Worm (Caenorhabditis elegans) whole organism, L4 larva: ENCODE results near the gene K08E4.3.

Experiments used
- F26F4.8 ChIP-seq: fragments of 200-800 bp; sonication (Bioruptor generic); conservative IDR thresholded peaks from 2 replicates; pipeline ENCODE4 v1.3.6; 2022; ENCODE audit warnings: missing genetic modification characterization, missing compliant biosample characterization
- ama-1 ChIP-seq: fragments of 150-350 bp; optimal IDR thresholded peaks from 2 replicates; lab custom pipeline; 2014; ENCODE audit warnings: inconsistent platforms, mixed read lengths
- attf-4 ChIP-seq: sonication (generic microtip); optimal IDR thresholded peaks from 3 replicates; lab custom pipeline; 2017; ENCODE audit warnings: missing biosample characterization, missing genetic modification characterization
- ceh-62 ChIP-seq: sonication (generic microtip); optimal IDR thresholded peaks from 2 replicates; lab custom pipeline; 2017; ENCODE audit warnings: missing biosample characterization, missing genetic modification characterization
- daf-12 ChIP-seq: fragments of 150-350 bp; optimal IDR thresholded peaks from 2 replicates; lab custom pipeline; 2014; ENCODE audit warnings: missing biosample characterization, missing genetic modification reagents, missing genetic modification characterization
- fkh-10 ChIP-seq: fragments of 150-350 bp; optimal IDR thresholded peaks from 2 replicates; lab custom pipeline; 2014; ENCODE audit warnings: missing biosample characterization, missing genetic modification reagents, missing genetic modification characterization
- lsy-2 ChIP-seq, 2 experiments: fragments of 150-350 bp in 1 of 2; sonication (generic microtip) in 1 of 2; optimal IDR thresholded peaks; 2 replicates each; lab custom pipeline; 2014 to 2017; ENCODE audit warnings: missing biosample characterization in 2 of 2, missing genetic modification characterization in 2 of 2
- nhr-6 ChIP-seq: fragments of 150-350 bp; optimal IDR thresholded peaks from 2 replicates; lab custom pipeline; 2014; ENCODE audit warnings: missing biosample characterization, missing genetic modification characterization
- pha-4 ChIP-seq, 2 experiments: fragments of 150-350 bp in 1 of 2; fragments of 200-800 bp in 1 of 2; sonication (Bioruptor generic) in 1 of 2; IDR thresholded peaks in 1 of 2; optimal IDR thresholded peaks in 1 of 2; 2 replicates each; pipeline versions ENCODE4 v1.3.6 to Lab custom; 2014 to 2022; ENCODE audit warnings: missing genetic modification characterization in 2 of 2, missing genetic modification reagents in 2 of 2, missing biosample characterization in 1 of 2, missing compliant biosample characterization in 1 of 2
- skn-1 ChIP-seq: fragments of 150-350 bp; optimal IDR thresholded peaks from 2 replicates; lab custom pipeline; 2014; ENCODE audit warnings: missing biosample characterization, missing genetic modification characterization
- snpc-4 ChIP-seq: fragments of 150-350 bp; optimal IDR thresholded peaks from 2 replicates; lab custom pipeline; 2014; ENCODE audit warnings: missing biosample characterization, missing genetic modification characterization
- spr-1 ChIP-seq: sonication (generic microtip); optimal IDR thresholded peaks from 2 replicates; lab custom pipeline; 2016; ENCODE audit warnings: mild to moderate bottlenecking, missing genetic modification characterization, missing compliant biosample characterization
- unc-62 ChIP-seq, 3 experiments: fragments of 150-350 bp in 1 of 3; sonication (generic microtip); optimal IDR thresholded peaks in 2 of 3; peaks in 1 of 3; 1 replicate in 1 of 3; 2 replicates in 2 of 3; lab custom pipeline; 2014 to 2017; ENCODE audit warnings: missing biosample characterization in 3 of 3, missing genetic modification characterization in 3 of 3, missing genetic modification reagents in 3 of 3, missing genotype in 1 of 3
- ztf-11 ChIP-seq: fragments of 150-350 bp; optimal IDR thresholded peaks from 2 replicates; lab custom pipeline; 2014; ENCODE audit warnings: missing biosample characterization, missing genetic modification characterization

ce11 chrIV:12033985-12034384 is 23.6 kb upstream of the K08E4.3 start, which contains the start of gene sqst-1:
- TF ChIP-seq F26F4.8 (GFP tag; lab: Robert Waterston, UW), result no peak
- no peak for TF ChIP-seq lsy-2 (tag; optimal IDR thresholded peaks at IDR 0.05; lab: Kevin White, UChicago)
- TF ChIP-seq ama-1, result no peak
- no peak for TF ChIP-seq pha-4 (GFP tag; IDR thresholded peaks at IDR 0.05; lab: Robert Waterston, UW)
- no peak for TF ChIP-seq pha-4 (tag; optimal IDR thresholded peaks at IDR 0.05; lab: Kevin White, UChicago)
- TF ChIP-seq skn-1 (tag; lab: Kevin White, UChicago), result no peak
- no peak for TF ChIP-seq fkh-10 (GFP tag; lab: Kevin White, UChicago)
- TF ChIP-seq attf-4 (tag; lab: Kevin White, UChicago), result no peak
- TF ChIP-seq unc-62 (GFP tag; optimal IDR thresholded peaks at IDR 0.05 in 1 of 2; lab: Kevin White, UChicago), result no peak
- no peak for TF ChIP-seq unc-62 (tag; optimal IDR thresholded peaks at IDR 0.05; lab: Kevin White, UChicago)
- no peak for TF ChIP-seq spr-1
- no peak for TF ChIP-seq nhr-6 (tag; lab: Kevin White, UChicago)
- TF ChIP-seq ztf-11 (tag; lab: Kevin White, UChicago), result no peak
- no peak for TF ChIP-seq daf-12
- no peak for TF ChIP-seq ceh-62 (tag; lab: Kevin White, UChicago)
- no peak for TF ChIP-seq snpc-4
